Worm (Caenorhabditis elegans) whole organism, mixed stage, embryonic: ENCODE results near the gene Y38H6C.8.

Experiments used
- hlh-1 ChIP-seq: fragments of 150-350 bp; optimal IDR thresholded peaks from 2 replicates; lab custom pipeline; 2014; ENCODE audit warnings: missing biosample characterization, missing genetic modification reagents, missing genetic modification characterization
- lin-13 ChIP-seq: fragments of 150-350 bp; optimal IDR thresholded peaks from 2 replicates; lab custom pipeline; 2014; ENCODE audit warnings: missing biosample characterization, missing genetic modification characterization

DNA sequence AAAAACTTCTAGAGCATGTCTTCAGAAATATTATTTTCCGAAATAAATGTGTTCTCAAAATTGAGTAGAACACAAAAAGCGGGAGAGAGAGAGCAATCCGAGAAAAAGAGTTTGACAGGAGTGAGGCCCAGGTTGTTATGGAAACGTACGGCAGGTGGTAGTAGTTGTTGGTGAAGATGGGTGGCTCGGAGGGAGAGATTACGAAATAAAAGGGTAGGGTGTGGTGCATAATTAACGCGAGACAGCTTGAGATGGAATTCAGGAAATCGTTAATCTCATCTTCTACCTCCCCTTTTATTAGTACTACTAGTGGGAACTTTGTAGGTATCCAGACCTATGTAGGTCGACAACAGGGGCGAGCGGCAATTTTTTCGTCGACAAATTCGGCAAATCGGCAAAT lies 20.3 kb downstream of the Y38H6C.8 start, which contains the start of gene famh-161:
- TF ChIP-seq hlh-1 (tag; lab: Kevin White, UChicago) (no peak), lin-13 (no peak)
